Worm (Caenorhabditis elegans) whole organism, L4 larva: ENCODE data around the gene Y77E11A.23.

Experiments
- D1046.2 ChIP-seq: fragments of 200-800 bp; sonication (Bioruptor generic); IDR thresholded peaks from 2 replicates; pipeline ENCODE4 v1.3.6; 2022; ENCODE audit warnings: missing genetic modification characterization, missing compliant biosample characterization
- F49E8.2 ChIP-seq: sonication (generic microtip); optimal IDR thresholded peaks from 2 replicates; lab custom pipeline; 2016; ENCODE audit warnings: missing compliant biosample characterization, mild to moderate bottlenecking, missing genetic modification characterization, borderline replicate concordance
- T20F7.1 ChIP-seq: fragments of 200-800 bp; sonication (Bioruptor generic); optimal IDR thresholded peaks from 2 replicates; lab custom pipeline; 2018; ENCODE audit warnings: mild to moderate bottlenecking, missing genetic modification characterization, missing compliant biosample characterization
- T26A8.4 ChIP-seq: fragments of 200-800 bp; sonication (Bioruptor generic); IDR thresholded peaks from 2 replicates; pipeline ENCODE4 v1.3.6; 2022; ENCODE audit warnings: missing genetic modification characterization, missing compliant biosample characterization
- Y105C5A.15 ChIP-seq: fragments of 200-800 bp; sonication (Bioruptor generic); IDR thresholded peaks from 2 replicates; pipeline ENCODE4 v1.3.6; 2022; ENCODE audit warnings: missing genetic modification characterization, missing compliant biosample characterization
- Y75B8A.6 ChIP-seq: fragments of 200-800 bp; sonication (Bioruptor generic); IDR thresholded peaks from 2 replicates; pipeline ENCODE4 v1.3.6; 2022; ENCODE audit warnings: missing genetic modification reagents, missing genetic modification characterization, missing compliant biosample characterization
- aha-1 ChIP-seq: fragments of 150-350 bp; peaks from one replicate; lab custom pipeline; 2014; ENCODE audit warnings: missing biosample characterization, missing genetic modification characterization
- aly-2 ChIP-seq: sonication (generic microtip); optimal IDR thresholded peaks from 2 replicates; lab custom pipeline; 2018; ENCODE audit warnings: missing biosample characterization, missing genetic modification characterization
- attf-4 ChIP-seq: sonication (generic microtip); optimal IDR thresholded peaks from 3 replicates; lab custom pipeline; 2017; ENCODE audit warnings: missing biosample characterization, missing genetic modification characterization
- ceh-28 ChIP-seq: fragments of 150-350 bp; optimal IDR thresholded peaks from 2 replicates; lab custom pipeline; 2014; ENCODE audit warnings: missing biosample characterization, missing genetic modification reagents, missing genetic modification characterization
- ceh-62 ChIP-seq: sonication (generic microtip); optimal IDR thresholded peaks from 2 replicates; lab custom pipeline; 2017; ENCODE audit warnings: missing biosample characterization, missing genetic modification characterization
- cey-2 ChIP-seq: sonication (generic microtip); optimal IDR thresholded peaks from 3 replicates; lab custom pipeline; 2017; ENCODE audit warnings: missing genetic modification characterization, mild to moderate bottlenecking, missing compliant biosample characterization, antibody characterized with exemption, borderline replicate concordance; ENCODE audit not compliant: insufficient read depth
- ctbp-1 ChIP-seq: fragments of 200-800 bp; sonication (Bioruptor generic); IDR thresholded peaks from 2 replicates; pipeline ENCODE4 v1.3.6; 2022; ENCODE audit warnings: missing genetic modification reagents, missing genetic modification characterization, missing compliant biosample characterization
- daf-16 ChIP-seq, 3 experiments: sonication (generic microtip); optimal IDR thresholded peaks; 2 replicates each; lab custom pipeline; 2016 to 2017; ENCODE audit warnings: missing genetic modification characterization in 3 of 3, missing genetic modification reagents in 3 of 3, mild to moderate bottlenecking in 2 of 3, missing compliant biosample characterization in 2 of 3, missing biosample characterization in 1 of 3, moderate library complexity in 1 of 3
- daf-8 ChIP-seq: fragments of 200-800 bp; sonication (Bioruptor generic); IDR thresholded peaks from 2 replicates; pipeline ENCODE4 v1.3.6; 2022; ENCODE audit warnings: missing genetic modification characterization, missing compliant biosample characterization
- dmd-6 ChIP-seq: fragments of 200-800 bp; sonication (Bioruptor generic); IDR thresholded peaks from 2 replicates; pipeline ENCODE4 v1.3.6; 2022; ENCODE audit warnings: missing genetic modification reagents, missing genetic modification characterization, missing compliant biosample characterization
- dve-1 ChIP-seq: sonication (generic microtip); optimal IDR thresholded peaks from 2 replicates; lab custom pipeline; 2017; ENCODE audit warnings: antibody characterized with exemption, mild to moderate bottlenecking, missing genetic modification characterization, missing compliant biosample characterization; ENCODE audit not compliant: insufficient read depth
- hlh-11 ChIP-seq: fragments of 200-800 bp; sonication (Bioruptor generic); optimal IDR thresholded peaks from 2 replicates; lab custom pipeline; 2018; ENCODE audit warnings: mild to moderate bottlenecking, missing genetic modification characterization, missing compliant biosample characterization
- hlh-30 ChIP-seq: sonication (generic microtip); optimal IDR thresholded peaks from 2 replicates; lab custom pipeline; 2017; ENCODE audit warnings: antibody characterized with exemption, mild to moderate bottlenecking, missing genetic modification characterization, missing compliant biosample characterization; ENCODE audit not compliant: insufficient read depth
- hmg-1.1 ChIP-seq: fragments of 200-800 bp; sonication (Bioruptor generic); IDR thresholded peaks from 2 replicates; pipeline ENCODE4 v1.3.6; 2022; ENCODE audit warnings: missing genetic modification reagents, missing genetic modification characterization, missing compliant biosample characterization
- jun-1 ChIP-seq: fragments of 150-350 bp; optimal IDR thresholded peaks from 2 replicates; lab custom pipeline; 2014; ENCODE audit warnings: missing biosample characterization, missing genetic modification reagents, missing genetic modification characterization
- lin-38 ChIP-seq: fragments of 200-800 bp; sonication (Bioruptor generic); IDR thresholded peaks from 2 replicates; pipeline ENCODE4 v1.3.6; 2022; ENCODE audit warnings: missing genetic modification reagents, missing genetic modification characterization, missing compliant biosample characterization
- mdl-1 ChIP-seq, 2 experiments: fragments of 150-350 bp in 1 of 2; sonication (generic microtip) in 1 of 2; optimal IDR thresholded peaks; 2 replicates each; lab custom pipeline; 2014 to 2017; ENCODE audit warnings: missing biosample characterization in 2 of 2, missing genetic modification characterization in 2 of 2
- nhr-11 ChIP-seq: fragments of 150-350 bp; optimal IDR thresholded peaks from 2 replicates; lab custom pipeline; 2014; ENCODE audit warnings: missing biosample characterization, missing genetic modification characterization
- nhr-28 ChIP-seq: fragments of 150-350 bp; optimal IDR thresholded peaks from 2 replicates; lab custom pipeline; 2014; ENCODE audit warnings: missing biosample characterization, missing genetic modification characterization
- nhr-41 ChIP-seq: fragments of 200-800 bp; sonication (Bioruptor generic); IDR thresholded peaks from 2 replicates; pipeline ENCODE4 v1.3.6; 2022; ENCODE audit warnings: missing genetic modification reagents, missing genetic modification characterization, missing compliant biosample characterization
- nhr-77 ChIP-seq: fragments of 150-350 bp; optimal IDR thresholded peaks from 2 replicates; lab custom pipeline; 2014; ENCODE audit warnings: missing biosample characterization, missing genetic modification characterization
- pqm-1 ChIP-seq: sonication (generic microtip); optimal IDR thresholded peaks from 2 replicates; lab custom pipeline; 2017; ENCODE audit warnings: missing biosample characterization, missing genetic modification characterization
- rbr-2 ChIP-seq: sonication (generic microtip); optimal IDR thresholded peaks from 2 replicates; lab custom pipeline; 2016; ENCODE audit warnings: missing genotype, missing genetic modification characterization, missing compliant biosample characterization
- skn-1 ChIP-seq: fragments of 150-350 bp; optimal IDR thresholded peaks from 2 replicates; lab custom pipeline; 2014; ENCODE audit warnings: missing biosample characterization, missing genetic modification characterization
- snpc-1.2 ChIP-seq: fragments of 200-800 bp; sonication (Bioruptor generic); IDR thresholded peaks from 2 replicates; pipeline ENCODE4 v1.3.6; 2022; ENCODE audit warnings: missing genetic modification reagents, missing genetic modification characterization, missing compliant biosample characterization
- spr-3 ChIP-seq: fragments of 200-800 bp; sonication (Bioruptor generic); optimal IDR thresholded peaks from 2 replicates; lab custom pipeline; 2018; ENCODE audit warnings: mild to moderate bottlenecking, missing genetic modification characterization, missing compliant biosample characterization
- unc-62 ChIP-seq, 3 experiments: fragments of 150-350 bp in 1 of 3; sonication (generic microtip); optimal IDR thresholded peaks in 2 of 3; peaks in 1 of 3; 1 replicate in 1 of 3; 2 replicates in 2 of 3; lab custom pipeline; 2014 to 2017; ENCODE audit warnings: missing biosample characterization in 3 of 3, missing genetic modification characterization in 3 of 3, missing genetic modification reagents in 3 of 3, missing genotype in 1 of 3
- vab-7 ChIP-seq: fragments of 200-800 bp; sonication (Bioruptor generic); IDR thresholded peaks from 2 replicates; pipeline ENCODE4 v1.3.6; 2022; ENCODE audit warnings: missing genetic modification reagents, missing genetic modification characterization, missing compliant biosample characterization
- zip-11 ChIP-seq: fragments of 200-800 bp; sonication (Bioruptor generic); IDR thresholded peaks from 2 replicates; pipeline ENCODE4 v1.3.6; 2022; ENCODE audit warnings: missing genetic modification characterization, missing compliant biosample characterization

Y77E11A.23 gene

DNA sequence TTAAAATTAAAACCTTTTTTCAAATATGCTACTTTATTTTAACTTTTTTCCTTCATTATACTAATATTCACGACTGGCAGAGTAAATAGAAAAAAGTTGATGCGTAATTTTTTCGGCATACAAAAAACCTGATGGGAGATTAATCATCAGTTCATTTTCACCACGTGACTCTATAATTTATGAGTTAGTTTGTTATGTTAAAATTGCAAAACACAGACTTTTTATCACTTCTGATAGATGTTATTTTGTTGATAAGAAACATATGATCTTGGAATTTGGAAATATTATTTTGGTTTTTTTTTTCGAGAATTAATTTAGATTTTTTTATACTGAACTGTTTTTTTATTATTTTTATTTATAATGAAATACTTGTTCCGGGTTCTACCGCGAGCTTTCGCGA is 26.2 kb downstream of the Y77E11A.23 start (continued):
- TF ChIP-seq hlh-30 (tag; lab: Kevin White, UChicago) (peak; percentile 51), snpc-1.2 (GFP tag; lab: Robert Waterston, UW) (no peak), hlh-11 (tag; lab: Kevin White, UChicago) (no peak)

- TF ChIP-seq T20F7.1 (GFP tag; lab: Kevin White, UChicago) (no peak), unc-62 (GFP tag; optimal IDR thresholded peaks at IDR 0.05 in 1 of 2; lab: Kevin White, UChicago) (peak in 1 of 2 experiments; percentile 65), unc-62 (tag; optimal IDR thresholded peaks at IDR 0.05; lab: Kevin White, UChicago) (no peak), rbr-2 (tag; lab: Kevin White, UChicago) (no peak), aha-1 (tag; lab: Kevin White, UChicago) (no peak), mdl-1 (tag; optimal IDR thresholded peaks at IDR 0.05; lab: Kevin White, UChicago) (no peak), attf-4 (tag; lab: Kevin White, UChicago) (no peak), spr-3 (no peak), F49E8.2 (tag; lab: Kevin White, UChicago) (no peak), ctbp-1 (GFP tag; lab: Robert Waterston, UW) (no peak), hmg-1.1 (no peak), cey-2 (tag; lab: Kevin White, UChicago) (no peak), hlh-11 (tag; lab: Kevin White, UChicago) (no peak), Y75B8A.6 (GFP tag; lab: Robert Waterston, UW) (no peak), ceh-28 (tag; lab: Kevin White, UChicago) (peak; percentile 55)
Measured at ce11 chrIV:1400016-1400415, 30.2 kb downstream of the Y77E11A.23 start.

ce11 chrIV:1397895-1398294 is 32.3 kb downstream of the Y77E11A.23 start:
- TF ChIP-seq zip-11: no peak
- no peak for TF ChIP-seq ceh-62 (tag; lab: Kevin White, UChicago)
- TF ChIP-seq D1046.2 (GFP tag; lab: Robert Waterston, UW): no peak
- TF ChIP-seq unc-62 (GFP tag; optimal IDR thresholded peaks at IDR 0.05 in 1 of 2; lab: Kevin White, UChicago): peak in 1 of 2 experiments; percentile 96
- no peak for TF ChIP-seq unc-62 (tag; optimal IDR thresholded peaks at IDR 0.05; lab: Kevin White, UChicago)
- TF ChIP-seq jun-1 (tag; lab: Kevin White, UChicago): no peak
- TF ChIP-seq ceh-28 (tag; lab: Kevin White, UChicago): no peak
- TF ChIP-seq, all 104 proteins: peak for 1

ce11 chrIV:1394077-1394476 is 36.1 kb downstream of the Y77E11A.23 start:
- TF ChIP-seq Y105C5A.15 (GFP tag; lab: Robert Waterston, UW): no peak

ce11 chrIV:1391446-1391845 is 38.7 kb downstream of the Y77E11A.23 start:
- TF ChIP-seq unc-62 (GFP tag; optimal IDR thresholded peaks at IDR 0.05 in 1 of 2; lab: Kevin White, UChicago) (peak in 1 of 2 experiments; percentile 48), unc-62 (tag; optimal IDR thresholded peaks at IDR 0.05; lab: Kevin White, UChicago) (no peak), aly-2 (no peak), daf-16 (GFP tag; optimal IDR thresholded peaks at IDR 0.05; lab: Kevin White, UChicago) (no peak), daf-16 (tag; optimal IDR thresholded peaks at IDR 0.05; lab: Kevin White, UChicago) (peak; percentile 26)

ce11 chrIV:1390102-1390501 is 40.1 kb downstream of the Y77E11A.23 start:
- TF ChIP-seq daf-8 (GFP tag; lab: Robert Waterston, UW) (no peak), lin-38 (GFP tag; lab: Robert Waterston, UW) (0 out of 2 replicates have a peak, but pooled peaks have one; percentile 19), vab-7 (GFP tag; lab: Robert Waterston, UW) (0 out of 2 replicates have a peak, but pooled peaks have one; percentile 26)

DNA sequence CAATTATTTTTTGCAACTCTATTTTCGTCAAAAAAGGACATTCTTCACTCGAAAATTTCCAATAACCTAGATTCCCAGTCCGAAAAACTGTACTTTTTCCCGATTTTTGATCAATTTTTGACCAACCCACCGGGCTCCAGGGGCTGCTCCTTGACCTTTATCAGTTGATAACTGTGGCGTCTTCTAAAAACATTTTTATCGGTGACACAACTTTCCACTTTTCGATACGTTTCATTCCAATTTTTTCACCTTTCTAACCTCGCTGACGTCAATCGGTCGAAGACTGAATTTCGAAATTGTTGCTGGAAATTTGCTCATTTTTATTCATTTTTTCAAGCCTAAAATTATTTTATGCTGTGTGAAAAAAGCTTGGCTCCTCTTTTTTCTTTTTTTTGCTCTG is 40.6 kb downstream of the Y77E11A.23 start:
- TF ChIP-seq nhr-28 (peak; percentile 19), skn-1 (tag; lab: Kevin White, UChicago) (no peak), dmd-6 (GFP tag; lab: Robert Waterston, UW) (peak; percentile 43; the same call in 1 of the 2 replicates), hlh-11 (tag; lab: Kevin White, UChicago) (peak; percentile 39), aha-1 (tag; lab: Kevin White, UChicago) (peak; percentile 26), Y75B8A.6 (GFP tag; lab: Robert Waterston, UW) (no peak), nhr-11 (tag; lab: Kevin White, UChicago) (no peak), dve-1 (tag; lab: Kevin White, UChicago) (peak; percentile 32), T26A8.4 (GFP tag; lab: Robert Waterston, UW) (no peak), nhr-41 (peak; percentile 62; the same call in 1 of the 2 replicates), nhr-77 (tag; lab: Kevin White, UChicago) (peak; percentile 4), pqm-1 (tag; lab: Kevin White, UChicago) (peak; percentile 34)
